Worm (Caenorhabditis elegans): Measurements from ENCODE around the gene F59D12.2.

The F59D12.2 gene

DNA sequence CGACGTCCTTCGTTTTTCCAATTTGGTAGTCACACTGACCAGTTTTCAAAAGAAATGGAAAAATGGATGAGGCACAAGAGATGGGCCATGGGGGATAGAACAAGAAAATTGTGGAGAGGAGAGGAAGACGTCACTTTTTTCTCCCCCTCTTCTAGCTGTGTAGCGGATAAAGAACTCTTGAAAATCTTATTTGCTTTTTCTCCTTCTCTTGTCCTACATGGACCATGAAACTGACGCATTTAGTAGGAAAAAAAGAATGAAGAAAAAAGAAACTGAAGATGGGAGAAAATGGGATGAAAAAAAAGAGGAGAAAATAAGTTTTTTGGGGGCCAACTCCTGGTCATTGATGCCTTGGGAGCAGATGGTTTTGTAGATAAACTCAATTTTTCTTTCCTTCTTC is 41.6 kb downstream of the F59D12.2 start:
- TF ChIP-seq snu-23 (GFP tag; optimal IDR thresholded peaks at IDR 0.05) (peak; percentile 9), elt-3 (tag; optimal IDR thresholded peaks at IDR 0.05) (no peak), vab-15 (tag; optimal IDR thresholded peaks at IDR 0.05) (no peak), nhr-19 (GFP tag; conservative IDR thresholded peaks at IDR 0.05) (no peak), lir-3 (tag; optimal IDR thresholded peaks at IDR 0.05; ENCODE audit: poor library complexity) (peak; percentile 1), tbx-2 (tag; optimal IDR thresholded peaks at IDR 0.05) (peak; percentile 40), aha-1 (tag; optimal IDR thresholded peaks at IDR 0.05) (no peak), mab-9 (GFP tag; IDR thresholded peaks at IDR 0.05) (no peak), efl-1 (optimal IDR thresholded peaks at IDR 0.05) (no peak), efl-1 (GFP tag; optimal IDR thresholded peaks at IDR 0.05 in 1 of 2) (peak in 1 of 2 experiments; percentile 56), fkh-8 (tag; optimal IDR thresholded peaks at IDR 0.05) (no peak), lin-14 (GFP tag; optimal IDR thresholded peaks at IDR 0.05) (peak; percentile 87), C16A3.4 (tag; optimal IDR thresholded peaks at IDR 0.05) (no peak), isw-1 (GFP tag; IDR thresholded peaks at IDR 0.05) (no peak), pqm-1 (tag; optimal IDR thresholded peaks at IDR 0.05) (no peak), swsn-7 (tag; optimal IDR thresholded peaks at IDR 0.05) (no peak), ces-1 (GFP tag; optimal IDR thresholded peaks at IDR 0.05) (no peak), nhr-71 (tag; optimal IDR thresholded peaks at IDR 0.05) (peak; percentile 12), zag-1 (tag; optimal IDR thresholded peaks at IDR 0.05) (no peak), lsy-2 (tag; optimal IDR thresholded peaks at IDR 0.05) (peak in 1 of 2 experiments; percentile 34), fkh-10 (GFP tag; optimal IDR thresholded peaks at IDR 0.05) (peak; percentile 81), blmp-1 (tag; optimal IDR thresholded peaks at IDR 0.05) (no peak), ceh-82 (tag; optimal IDR thresholded peaks at IDR 0.05) (peak in 1 of 3 experiments; percentile 36), pag-3 (tag; optimal IDR thresholded peaks at IDR 0.05; ENCODE audit: borderline replicate concordance, insufficient read depth) (no peak)

DNA sequence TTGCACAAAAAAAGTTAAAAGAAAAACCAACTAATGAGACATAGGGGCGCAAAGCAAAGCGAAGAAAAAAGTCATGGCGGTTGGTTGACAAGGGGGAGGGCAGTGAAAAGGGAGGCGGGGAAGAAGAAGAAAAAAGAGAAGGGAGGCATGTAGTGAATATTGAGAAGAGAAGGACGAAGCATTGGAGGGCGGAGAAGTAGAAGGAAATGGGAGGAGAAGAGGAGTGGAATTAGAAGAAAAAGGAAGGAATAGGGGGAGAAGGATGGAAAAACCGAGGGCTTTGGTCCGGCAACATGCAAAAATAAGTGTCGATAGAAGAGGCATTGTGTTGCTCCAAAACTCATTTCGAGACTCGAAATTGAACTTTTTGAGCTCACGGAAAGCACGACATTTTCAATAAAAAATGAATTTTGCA is 44.7 kb downstream of the F59D12.2 start:
- TF ChIP-seq hpl-2 (GFP tag; optimal IDR thresholded peaks at IDR 0.05), result no peak
- peak; percentile 65 for TF ChIP-seq nhr-71 (tag; optimal IDR thresholded peaks at IDR 0.05)
- TF ChIP-seq nhr-77 (tag; optimal IDR thresholded peaks at IDR 0.05), result no peak
- no peak for TF ChIP-seq snpc-4 (tag; optimal IDR thresholded peaks at IDR 0.05)
- peak; percentile 43 for TF ChIP-seq rnt-1 (tag; optimal IDR thresholded peaks at IDR 0.05)
- peak; percentile 79 for TF ChIP-seq blmp-1 (tag; optimal IDR thresholded peaks at IDR 0.05)
- TF ChIP-seq tlp-1 (tag; optimal IDR thresholded peaks at IDR 0.05), result no peak
- TF ChIP-seq ztf-11 (tag; optimal IDR thresholded peaks at IDR 0.05), result no peak
- peak in 2 of 3 experiments; percentile 45 to 69 for TF ChIP-seq ceh-82 (tag; optimal IDR thresholded peaks at IDR 0.05)
- no peak for TF ChIP-seq ces-1 (GFP tag; optimal IDR thresholded peaks at IDR 0.05)
- no peak for TF ChIP-seq nhr-237 (tag; optimal IDR thresholded peaks at IDR 0.05)
- peak; percentile 48 for TF ChIP-seq fkh-10 (GFP tag; optimal IDR thresholded peaks at IDR 0.05)
- TF ChIP-seq jun-1 (tag; optimal IDR thresholded peaks at IDR 0.05), result no peak
- peak; percentile 6 for TF ChIP-seq swsn-7 (tag; optimal IDR thresholded peaks at IDR 0.05)
- peak; percentile 7 for TF ChIP-seq xbp-1 (tag; optimal IDR thresholded peaks at IDR 0.05)
- TF ChIP-seq ceh-88 (GFP tag; IDR thresholded peaks at IDR 0.05), result no peak
- no peak for TF ChIP-seq nhr-12 (tag; optimal IDR thresholded peaks at IDR 0.05)
- peak; percentile 44 for TF ChIP-seq mep-1 (tag; optimal IDR thresholded peaks at IDR 0.05)
- TF ChIP-seq mdl-1 (tag; optimal IDR thresholded peaks at IDR 0.05), result peak in 1 of 2 experiments; percentile 9
- TF ChIP-seq lsy-2 (tag; optimal IDR thresholded peaks at IDR 0.05), result peak; percentile 2 to 25
- TF ChIP-seq fkh-8 (tag; optimal IDR thresholded peaks at IDR 0.05), result peak; percentile 27
- peak; percentile 81 for TF ChIP-seq lin-14 (GFP tag; optimal IDR thresholded peaks at IDR 0.05)
- TF ChIP-seq ceh-8 (GFP tag; optimal IDR thresholded peaks at IDR 0.05), result no peak
- TF ChIP-seq mef-2 (tag; optimal IDR thresholded peaks at IDR 0.05), result no peak
- peak; percentile 12 for TF ChIP-seq skn-1 (tag; optimal IDR thresholded peaks at IDR 0.05)
- TF ChIP-seq dsc-1 (tag; optimal IDR thresholded peaks at IDR 0.05), result peak; percentile 19
- TF ChIP-seq C34B4.2 (tag; optimal IDR thresholded peaks at IDR 0.05), result no peak
- peak; percentile 1 to 15 for TF ChIP-seq efl-1 (optimal IDR thresholded peaks at IDR 0.05)
- TF ChIP-seq efl-1 (GFP tag; optimal IDR thresholded peaks at IDR 0.05 in 1 of 2), result no peak
- TF ChIP-seq C04F5.9 (tag; optimal IDR thresholded peaks at IDR 0.05), result no peak
- peak; percentile 44 for TF ChIP-seq snu-23 (GFP tag; optimal IDR thresholded peaks at IDR 0.05)
- no peak for TF ChIP-seq elt-2 (tag; optimal IDR thresholded peaks at IDR 0.05)
- no peak for TF ChIP-seq F16B12.6 (tag; optimal IDR thresholded peaks at IDR 0.05)
- no peak for TF ChIP-seq C16A3.4 (tag; optimal IDR thresholded peaks at IDR 0.05)
- peak; percentile 23 for TF ChIP-seq nhr-20 (tag; optimal IDR thresholded peaks at IDR 0.05)
- peak; percentile 7 for TF ChIP-seq tbx-2 (tag; optimal IDR thresholded peaks at IDR 0.05)
- TF ChIP-seq lin-35 (GFP tag; optimal IDR thresholded peaks at IDR 0.05), result peak in 1 of 2 experiments; percentile 1
- TF ChIP-seq nhr-47 (tag; optimal IDR thresholded peaks at IDR 0.05), result peak; percentile 24

All from whole organism, L1 larva.